Fruit fly (Drosophila melanogaster) whole organism, embryonic: ENCODE measurements around the gene CG33124.

ENCODE experiments used
- ATbp ChIP-seq: fragments of 200-800 bp; sonication (Bioruptor generic); optimal IDR thresholded peaks from 2 replicates; lab custom pipeline; 2017; ENCODE audit warnings: missing biosample characterization, mild to moderate bottlenecking, missing genetic modification characterization, missing genetic modification reagents
- CG10147 ChIP-seq: fragments of 200-800 bp; sonication (Bioruptor generic); optimal IDR thresholded peaks from 2 replicates; lab custom pipeline; 2019; ENCODE audit warnings: missing biosample characterization, mild to moderate bottlenecking, missing genetic modification characterization, moderate library complexity
- CG10267 ChIP-seq: fragments of 200-800 bp; sonication (Bioruptor generic); optimal IDR thresholded peaks from 2 replicates; lab custom pipeline; 2018; ENCODE audit warnings: missing biosample characterization, mild to moderate bottlenecking, missing genetic modification characterization, moderate library complexity
- CG11456 ChIP-seq: fragments of 200-800 bp; sonication (Bioruptor generic); IDR thresholded peaks from 3 replicates; pipeline ENCODE4 v1.3.6; 2022; ENCODE audit warnings: missing biosample characterization, missing genetic modification characterization
- CG12155 ChIP-seq: fragments of 200-800 bp; sonication (Bioruptor generic); optimal IDR thresholded peaks from 3 replicates; lab custom pipeline; 2016; ENCODE audit warnings: missing biosample characterization, missing genetic modification characterization
- CG14050 ChIP-seq: fragments of 200-800 bp; sonication (Bioruptor generic); IDR thresholded peaks from 3 replicates; pipeline ENCODE4 v1.3.6; 2022; ENCODE audit warnings: missing biosample characterization, missing genetic modification characterization
- CG14710 ChIP-seq: fragments of 200-800 bp; sonication (Bioruptor generic); optimal IDR thresholded peaks from 3 replicates; lab custom pipeline; 2019; ENCODE audit warnings: missing biosample characterization, mild to moderate bottlenecking, missing genetic modification characterization, moderate library complexity
- CG15011 ChIP-seq: fragments of 200-800 bp; sonication (Bioruptor generic); optimal IDR thresholded peaks from 3 replicates; lab custom pipeline; 2018; ENCODE audit warnings: missing biosample characterization, mild to moderate bottlenecking, missing genetic modification characterization
- CG1529 ChIP-seq: fragments of 200-800 bp; sonication (Bioruptor generic); optimal IDR thresholded peaks from 3 replicates; lab custom pipeline; 2018; ENCODE audit warnings: missing biosample characterization, missing genetic modification characterization
- CG2120 ChIP-seq: fragments of 200-800 bp; sonication (Bioruptor generic); optimal IDR thresholded peaks from 3 replicates; lab custom pipeline; 2016; ENCODE audit warnings: missing biosample characterization, missing genetic modification characterization
- CG31224 ChIP-seq: fragments of 200-800 bp; sonication (Bioruptor generic); IDR thresholded peaks from 2 replicates; pipeline ENCODE4 v1.3.6; 2022; ENCODE audit warnings: missing biosample characterization, missing genetic modification characterization
- CG3838 ChIP-seq: fragments of 200-800 bp; sonication (Bioruptor generic); optimal IDR thresholded peaks from 3 replicates; lab custom pipeline; 2016; ENCODE audit warnings: missing biosample characterization, missing genetic modification characterization
- CG5953 ChIP-seq: fragments of 200-800 bp; sonication (Bioruptor generic); IDR thresholded peaks from 2 replicates; pipeline ENCODE4 v1.3.6; 2022; ENCODE audit warnings: missing biosample characterization, missing genetic modification characterization
- CG6254 ChIP-seq: fragments of 200-800 bp; sonication (Bioruptor generic); optimal IDR thresholded peaks from 3 replicates; lab custom pipeline; 2017; ENCODE audit warnings: mild to moderate bottlenecking, missing biosample characterization, missing genetic modification reagents, missing genetic modification characterization
- CG6683 ChIP-seq: fragments of 200-800 bp; sonication (Bioruptor generic); optimal IDR thresholded peaks from 2 replicates; lab custom pipeline; 2017; ENCODE audit warnings: missing biosample characterization, mild to moderate bottlenecking, missing genetic modification characterization, missing genetic modification reagents
- CG7372 ChIP-seq: fragments of 200-800 bp; sonication (Bioruptor generic); IDR thresholded peaks from 2 replicates; pipeline ENCODE4 v1.3.6; 2022; ENCODE audit warnings: missing biosample characterization, missing genetic modification characterization
- CG8089 ChIP-seq: fragments of 200-800 bp; sonication (Bioruptor generic); optimal IDR thresholded peaks from 3 replicates; lab custom pipeline; 2016; ENCODE audit warnings: missing biosample characterization, missing genetic modification characterization
- CG8290 ChIP-seq, 3 experiments: fragments of 200-800 bp; sonication (Bioruptor generic); optimal IDR thresholded peaks; 2 replicates each; lab custom pipeline; 2016 to 2019; ENCODE audit warnings: missing biosample characterization in 3 of 3, missing genetic modification characterization in 3 of 3, mild to moderate bottlenecking in 2 of 3, moderate library complexity in 1 of 3
- CG9437 ChIP-seq: fragments of 200-800 bp; sonication (Bioruptor generic); optimal IDR thresholded peaks from 2 replicates; lab custom pipeline; 2018; ENCODE audit warnings: missing biosample characterization, mild to moderate bottlenecking, missing genetic modification characterization
- CrebB ChIP-seq: fragments of 200-800 bp; sonication (Bioruptor generic); optimal IDR thresholded peaks from 3 replicates; lab custom pipeline; 2018; ENCODE audit warnings: missing biosample characterization, mild to moderate bottlenecking, missing genetic modification characterization
- Dfd ChIP-seq, 2 experiments: fragments of >200 bp; optimal IDR thresholded peaks; 2 replicates each; lab custom pipeline; 2017; ENCODE audit warnings: missing biosample characterization in 2 of 2, missing genetic modification characterization in 2 of 2
- Elba2 ChIP-seq: fragments of 200-800 bp; sonication (Bioruptor generic); optimal IDR thresholded peaks from 3 replicates; lab custom pipeline; 2016; ENCODE audit warnings: missing biosample characterization, missing genetic modification characterization
- Ets97D ChIP-seq: fragments of 200-800 bp; sonication (Bioruptor generic); optimal IDR thresholded peaks from 3 replicates; lab custom pipeline; 2016; ENCODE audit warnings: missing biosample characterization, missing genetic modification characterization
- Gug ChIP-seq: fragments of 200-800 bp; sonication (Bioruptor generic); IDR thresholded peaks from 4 replicates; pipeline ENCODE4 v1.3.6; 2022; ENCODE audit warnings: missing biosample characterization, missing genetic modification characterization
- HmgZ ChIP-seq: fragments of 200-800 bp; sonication (Bioruptor generic); optimal IDR thresholded peaks from 2 replicates; lab custom pipeline; 2018; ENCODE audit warnings: missing biosample characterization, mild to moderate bottlenecking, missing genetic modification characterization
- Myb ChIP-seq: fragments of 200-800 bp; sonication (Bioruptor generic); optimal IDR thresholded peaks from 2 replicates; lab custom pipeline; 2016; ENCODE audit warnings: missing biosample characterization, missing genetic modification characterization
- NFAT ChIP-seq: fragments of 200-800 bp; sonication (Bioruptor generic); IDR thresholded peaks from 2 replicates; pipeline ENCODE4 v1.3.6; 2022; ENCODE audit warnings: missing biosample characterization, missing genetic modification characterization
- Nf-YA ChIP-seq: fragments of 200-800 bp; sonication (Bioruptor generic); IDR thresholded peaks from 2 replicates; pipeline ENCODE4 v1.3.6; 2022; ENCODE audit warnings: missing biosample characterization, missing genetic modification characterization
- Pdp1 ChIP-seq, 2 experiments: fragments of 200-800 bp; sonication (Bioruptor generic); optimal IDR thresholded peaks; 3 replicates each; lab custom pipeline; 2016; ENCODE audit warnings: missing biosample characterization in 2 of 2, missing genetic modification characterization in 2 of 2, mild to moderate bottlenecking in 1 of 2, moderate library complexity in 1 of 2
- Ssrp ChIP-seq: fragments of 200-800 bp; sonication (Bioruptor generic); optimal IDR thresholded peaks from 2 replicates; lab custom pipeline; 2018; ENCODE audit warnings: missing biosample characterization, mild to moderate bottlenecking, missing genetic modification characterization, moderate library complexity
- Taf1 ChIP-seq: fragments of 200-800 bp; sonication (Bioruptor generic); IDR thresholded peaks from 2 replicates; pipeline ENCODE4 v1.3.6; 2022; ENCODE audit warnings: missing biosample characterization, missing genetic modification characterization
- chif ChIP-seq, 2 experiments: fragments of 200-800 bp; sonication (Bioruptor generic); optimal IDR thresholded peaks; 3 replicates each; lab custom pipeline; 2016; ENCODE audit warnings: missing biosample characterization in 2 of 2, missing genetic modification characterization in 2 of 2
- corto ChIP-seq: fragments of 200-800 bp; sonication (Bioruptor generic); optimal IDR thresholded peaks from 2 replicates; lab custom pipeline; 2016; ENCODE audit warnings: missing biosample characterization, mild to moderate bottlenecking, missing genetic modification characterization, moderate library complexity
- croc ChIP-seq: fragments of 200-800 bp; sonication (Bioruptor generic); conservative IDR thresholded peaks from 3 replicates; pipeline ENCODE4 v1.3.6; 2022; ENCODE audit warnings: missing biosample characterization, missing genetic modification characterization
- da ChIP-seq: fragments of 200-800 bp; sonication (Bioruptor generic); optimal IDR thresholded peaks from 2 replicates; lab custom pipeline; 2016; ENCODE audit warnings: missing biosample characterization, missing genetic modification characterization
- dati ChIP-seq: fragments of 200-800 bp; sonication (Bioruptor generic); IDR thresholded peaks from 2 replicates; pipeline ENCODE4 v1.3.6; 2022; ENCODE audit warnings: missing biosample characterization, missing genetic modification characterization
- dm ChIP-seq: fragments of 200-800 bp; sonication (Bioruptor generic); optimal IDR thresholded peaks from 3 replicates; lab custom pipeline; 2016; ENCODE audit warnings: missing biosample characterization, missing genetic modification characterization
- eyg ChIP-seq: fragments of 200-800 bp; sonication (Bioruptor generic); optimal IDR thresholded peaks from 3 replicates; lab custom pipeline; 2016; ENCODE audit warnings: missing biosample characterization, missing genetic modification characterization
- hkb ChIP-seq, 2 experiments: fragments of 200-800 bp in 1 of 2; fragments of >200 bp in 1 of 2; sonication (Bioruptor generic) in 1 of 2; IDR thresholded peaks in 1 of 2; optimal IDR thresholded peaks in 1 of 2; 2 replicates each; pipeline versions ENCODE4 v1.3.6 to Lab custom; 2017 to 2022; ENCODE audit warnings: missing biosample characterization in 1 of 2, missing genetic modification characterization in 1 of 2
- ken ChIP-seq: fragments of 200-800 bp; sonication (Bioruptor generic); IDR thresholded peaks from 3 replicates; pipeline ENCODE4 v1.3.6; 2022; ENCODE audit warnings: missing biosample characterization, missing genetic modification characterization
- knrl ChIP-seq: fragments of 200-800 bp; sonication (Bioruptor generic); IDR thresholded peaks from 3 replicates; pipeline ENCODE4 v1.3.6; 2022; ENCODE audit warnings: missing biosample characterization, missing genetic modification characterization; ENCODE audit not compliant: partially characterized antibody
- nmo ChIP-seq: fragments of 200-800 bp; sonication (Bioruptor generic); optimal IDR thresholded peaks from 2 replicates; lab custom pipeline; 2018; ENCODE audit warnings: missing biosample characterization, mild to moderate bottlenecking, missing genetic modification characterization, moderate library complexity
- nom ChIP-seq: fragments of 200-800 bp; sonication (Bioruptor generic); optimal IDR thresholded peaks from 2 replicates; lab custom pipeline; 2017; ENCODE audit warnings: missing biosample characterization, missing genetic modification characterization, mild to moderate bottlenecking, moderate library complexity, missing genetic modification reagents
- repo ChIP-seq: fragments of 200-800 bp; sonication (Bioruptor generic); optimal IDR thresholded peaks from 2 replicates; lab custom pipeline; 2016; ENCODE audit warnings: missing biosample characterization, missing genetic modification characterization
- slou ChIP-seq: fragments of 200-800 bp; sonication (Bioruptor generic); optimal IDR thresholded peaks from 3 replicates; lab custom pipeline; 2016; ENCODE audit warnings: missing biosample characterization, missing genetic modification characterization
- stc ChIP-seq: fragments of 200-800 bp; sonication (Bioruptor generic); IDR thresholded peaks from 2 replicates; pipeline ENCODE4 v1.3.6; 2022; ENCODE audit warnings: missing biosample characterization, missing genetic modification characterization
- tll ChIP-seq, 2 experiments: fragments of 200-800 bp in 1 of 2; fragments of >200 bp in 1 of 2; sonication (Bioruptor generic) in 1 of 2; optimal IDR thresholded peaks; 2 replicates each; lab custom pipeline; 2017 to 2019; ENCODE audit warnings: missing biosample characterization in 2 of 2, missing genetic modification characterization in 2 of 2, mild to moderate bottlenecking in 1 of 2, moderate library complexity in 1 of 2
- tx ChIP-seq: fragments of 200-800 bp; sonication (Bioruptor generic); optimal IDR thresholded peaks from 2 replicates; lab custom pipeline; 2016; ENCODE audit warnings: missing biosample characterization, missing genetic modification characterization
- vnd ChIP-seq: fragments of 200-800 bp; sonication (Bioruptor generic); IDR thresholded peaks from 3 replicates; pipeline ENCODE4 v1.3.6; 2022; ENCODE audit warnings: missing biosample characterization, missing genetic modification characterization; ENCODE audit not compliant: partially characterized antibody

CG33124 gene

DNA sequence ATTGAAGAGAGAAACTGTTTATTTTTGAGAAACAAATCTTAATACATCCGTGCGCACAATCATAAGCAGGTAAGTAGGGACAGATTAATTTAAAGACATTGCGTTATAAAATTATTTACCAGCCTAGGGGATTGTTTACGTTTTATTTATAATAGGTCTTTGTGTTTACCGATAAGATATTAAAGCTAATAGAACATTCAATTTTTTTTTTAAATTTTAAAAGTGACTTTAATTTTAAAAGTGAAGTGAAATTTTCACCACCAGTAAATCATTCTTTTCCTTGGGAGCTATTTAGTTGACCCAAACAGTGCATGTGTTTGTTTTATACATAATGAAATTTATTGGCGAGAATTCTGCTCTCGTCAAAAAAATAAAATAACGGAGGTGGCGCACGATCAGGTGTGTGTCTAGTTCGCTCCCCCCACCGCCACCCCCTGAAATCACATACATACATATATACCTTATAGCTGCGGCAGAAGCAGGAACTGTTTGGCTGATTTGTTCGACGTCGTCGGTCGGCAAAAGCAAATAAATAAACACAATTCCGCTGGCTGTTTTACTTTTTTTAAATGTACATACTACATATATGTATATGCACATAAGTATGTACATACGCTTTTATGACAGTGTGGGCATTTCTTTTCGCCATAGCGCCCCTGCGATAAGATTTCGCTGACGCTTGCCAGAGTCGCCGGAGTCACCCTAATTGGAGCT lies 32.8 kb downstream of the CG33124 start (continued):
- TF ChIP-seq hkb (optimal IDR thresholded peaks at IDR 0.05; lab: Kevin White, UChicago), result no peak
- no peak for TF ChIP-seq hkb (GFP tag; IDR thresholded peaks at IDR 0.05; lab: Robert Waterston, UW)
- no peak for TF ChIP-seq knrl (GFP tag; lab: Robert Waterston, UW)
- peak; percentile 67 for TF ChIP-seq CG9437 (GFP tag; lab: Kevin White, UChicago)
- TF ChIP-seq CG8089 (GFP tag; lab: Kevin White, UChicago), result no peak
- TF ChIP-seq HmgZ (tag; lab: Kevin White, UChicago), result no peak
- TF ChIP-seq dm (GFP tag; lab: Kevin White, UChicago), result no peak
- no peak for TF ChIP-seq Myb (GFP tag; lab: Kevin White, UChicago)
- TF ChIP-seq tx, result no peak
- TF ChIP-seq nmo, result peak; percentile 51
- no peak for TF ChIP-seq CG6683 (GFP tag; lab: Kevin White, UChicago)
- no peak for TF ChIP-seq Gug
- TF ChIP-seq repo (GFP tag; lab: Kevin White, UChicago), result no peak
- TF ChIP-seq CG8290 (GFP tag; optimal IDR thresholded peaks at IDR 0.05; lab: Kevin White, UChicago), result no peak
- TF ChIP-seq CG8290 (tag; optimal IDR thresholded peaks at IDR 0.05; lab: Kevin White, UChicago), result peak in 1 of 2 experiments; percentile 18
- no peak for TF ChIP-seq CG14050
- TF ChIP-seq CG31224, result peak; percentile 50
- no peak for TF ChIP-seq CG3838 (GFP tag; lab: Kevin White, UChicago)
- no peak for TF ChIP-seq ken
- TF ChIP-seq NFAT (GFP tag; lab: Robert Waterston, UW), result peak; percentile 62
- no peak for TF ChIP-seq CG5953 (GFP tag; lab: Robert Waterston, UW)
- TF ChIP-seq chif (GFP tag; optimal IDR thresholded peaks at IDR 0.05; lab: Kevin White, UChicago), result no peak
- peak; percentile 26 for TF ChIP-seq CG10147
- no peak for TF ChIP-seq da (GFP tag; lab: Kevin White, UChicago)
- TF ChIP-seq CG6254 (GFP tag; lab: Kevin White, UChicago), result no peak
- TF ChIP-seq slou (GFP tag; lab: Kevin White, UChicago), result no peak
- no peak for TF ChIP-seq dati (GFP tag; lab: Robert Waterston, UW)
- TF ChIP-seq Pdp1 (GFP tag; optimal IDR thresholded peaks at IDR 0.05; lab: Kevin White, UChicago), result peak; percentile 8 to 16
- TF ChIP-seq CG15011 (GFP tag; lab: Kevin White, UChicago), result peak; percentile 45
- no peak for TF ChIP-seq Dfd (GFP tag; optimal IDR thresholded peaks at IDR 0.05; lab: Kevin White, UChicago)
- 0 out of 3 replicates have a peak, but pooled peaks have one; percentile 15 for TF ChIP-seq croc
- TF ChIP-seq tll (GFP tag; optimal IDR thresholded peaks at IDR 0.05; lab: Kevin White, UChicago), result no peak
- no peak for TF ChIP-seq eyg (GFP tag; lab: Kevin White, UChicago)
- no peak for TF ChIP-seq CG14710
- peak; percentile 21 for TF ChIP-seq Ssrp (tag; lab: Kevin White, UChicago)
- no peak for TF ChIP-seq stc (GFP tag; lab: Robert Waterston, UW)
- TF ChIP-seq CG1529 (GFP tag; lab: Kevin White, UChicago), result no peak
- TF ChIP-seq nom (GFP tag; lab: Kevin White, UChicago), result peak; percentile 60
- peak; percentile 20; the same call in 1 of the 2 replicates for TF ChIP-seq Taf1 (GFP tag; lab: Robert Waterston, UW)
- TF ChIP-seq CrebB, result no peak
- no peak for TF ChIP-seq Elba2 (GFP tag; lab: Kevin White, UChicago)
- TF ChIP-seq Nf-YA (GFP tag; lab: Robert Waterston, UW), result no peak
- no peak for TF ChIP-seq Ets97D
- TF ChIP-seq CG7372 (GFP tag; lab: Robert Waterston, UW), result no peak
- no peak for TF ChIP-seq CG11456 (GFP tag; lab: Robert Waterston, UW)
- peak; percentile 17 for TF ChIP-seq CG10267 (tag; lab: Kevin White, UChicago)
- TF ChIP-seq corto (GFP tag; lab: Kevin White, UChicago), result no peak
- TF ChIP-seq vnd (GFP tag; lab: Robert Waterston, UW), result no peak
- peak; percentile 45 for TF ChIP-seq CG12155 (GFP tag; lab: Kevin White, UChicago)
- no peak for TF ChIP-seq ATbp (GFP tag; lab: Kevin White, UChicago)
- peak; percentile 79 for TF ChIP-seq CG2120 (GFP tag; lab: Kevin White, UChicago)
